Worm (Caenorhabditis elegans) whole organism, L2 larva: ENCODE data around the gene irg-1.

Experiments used
- F13H6.1 ChIP-seq: sonication (generic microtip); optimal IDR thresholded peaks from 2 replicates; lab custom pipeline; 2016; ENCODE audit warnings: missing genetic modification characterization, missing compliant biosample characterization
- R02D3.7 ChIP-seq: fragments of 150-350 bp; optimal IDR thresholded peaks from 2 replicates; lab custom pipeline; 2014; ENCODE audit warnings: missing biosample characterization, missing genetic modification characterization
- aly-2 ChIP-seq: fragments of 150-350 bp; optimal IDR thresholded peaks from 2 replicates; lab custom pipeline; 2014; ENCODE audit warnings: missing biosample characterization, missing genetic modification characterization
- elt-1 ChIP-seq: fragments of 150-350 bp; optimal IDR thresholded peaks from 2 replicates; lab custom pipeline; 2014; ENCODE audit warnings: missing biosample characterization, missing genetic modification characterization
- lin-13 ChIP-seq: fragments of 150-350 bp; optimal IDR thresholded peaks from 2 replicates; lab custom pipeline; 2014; ENCODE audit warnings: missing biosample characterization, missing genetic modification reagents, missing genetic modification characterization
- lin-39 ChIP-seq: fragments of 150-350 bp; optimal IDR thresholded peaks from 2 replicates; lab custom pipeline; 2014; ENCODE audit warnings: missing biosample characterization, missing genetic modification reagents, missing genetic modification characterization
- nhr-12 ChIP-seq: fragments of 150-350 bp; optimal IDR thresholded peaks from 2 replicates; lab custom pipeline; 2014; ENCODE audit warnings: missing biosample characterization, missing genetic modification characterization
- nhr-23 ChIP-seq: fragments of 150-350 bp; optimal IDR thresholded peaks from 2 replicates; lab custom pipeline; 2014; ENCODE audit warnings: missing biosample characterization, missing genetic modification reagents, missing genetic modification characterization
- nhr-25 ChIP-seq: fragments of 150-350 bp; sonication (generic microtip); optimal IDR thresholded peaks from 3 replicates; lab custom pipeline; 2014; ENCODE audit warnings: missing biosample characterization, missing genetic modification characterization
- unc-62 ChIP-seq: fragments of 150-350 bp; optimal IDR thresholded peaks from 2 replicates; lab custom pipeline; 2014; ENCODE audit warnings: missing biosample characterization, missing genetic modification reagents, missing genetic modification characterization
- ztf-1 ChIP-seq: fragments of 200-800 bp; sonication (Bioruptor generic); conservative IDR thresholded peaks from 2 replicates; pipeline ENCODE4 v1.3.6; 2022; ENCODE audit warnings: missing genetic modification characterization, missing compliant biosample characterization

ce11 chrV:3523262-3523661, at the start of gene irg-1:
- TF ChIP-seq R02D3.7 (tag; lab: Kevin White, UChicago) (no peak), ztf-1 (GFP tag; lab: Robert Waterston, UW) (no peak), nhr-12 (tag; lab: Kevin White, UChicago) (no peak), aly-2 (no peak), nhr-23 (no peak), lin-39 (no peak), unc-62 (GFP tag; lab: Kevin White, UChicago) (no peak), lin-13 (GFP tag; lab: Kevin White, UChicago) (no peak), elt-1 (tag; lab: Kevin White, UChicago) (no peak), nhr-25 (no peak), F13H6.1 (tag; lab: Kevin White, UChicago) (no peak)
